Worm (Caenorhabditis elegans) whole organism, late embryonic: ENCODE results near the gene ZK899.6.

Source experiments
- C08G9.2 ChIP-seq: sonication (generic microtip); optimal IDR thresholded peaks from 2 replicates; lab custom pipeline; 2016; ENCODE audit warnings: mild to moderate bottlenecking, missing genetic modification characterization, moderate library complexity, missing compliant biosample characterization
- F13H6.1 ChIP-seq: sonication (generic microtip); optimal IDR thresholded peaks from 2 replicates; lab custom pipeline; 2016; ENCODE audit warnings: missing genetic modification characterization, missing compliant biosample characterization
- T23F11.4 ChIP-seq: fragments of 200-800 bp; sonication (Bioruptor generic); optimal IDR thresholded peaks from 2 replicates; lab custom pipeline; 2018; ENCODE audit warnings: mild to moderate bottlenecking, missing genetic modification characterization, missing compliant biosample characterization
- Y22D7AL.16 ChIP-seq: sonication (generic microtip); optimal IDR thresholded peaks from 2 replicates; lab custom pipeline; 2016; ENCODE audit warnings: missing genetic modification characterization, missing compliant biosample characterization
- ama-1 ChIP-seq: fragments of 150-350 bp; optimal IDR thresholded peaks from 2 replicates; lab custom pipeline; 2014
- ceh-19 ChIP-seq: fragments of 200-800 bp; sonication (Bioruptor generic); optimal IDR thresholded peaks from 2 replicates; lab custom pipeline; 2018; ENCODE audit warnings: mild to moderate bottlenecking, missing genetic modification characterization, missing compliant biosample characterization
- ceh-24 ChIP-seq: sonication (generic microtip); optimal IDR thresholded peaks from 2 replicates; lab custom pipeline; 2016; ENCODE audit warnings: mild to moderate bottlenecking, missing genetic modification characterization, missing compliant biosample characterization
- ceh-34 ChIP-seq: sonication (generic microtip); optimal IDR thresholded peaks from 2 replicates; lab custom pipeline; 2016; ENCODE audit warnings: mild to moderate bottlenecking, missing genetic modification characterization, missing compliant biosample characterization
- ceh-48 ChIP-seq: sonication (generic microtip); optimal IDR thresholded peaks from 2 replicates; lab custom pipeline; 2016; ENCODE audit warnings: missing genetic modification characterization, inconsistent platforms, missing compliant biosample characterization
- che-1 ChIP-seq: sonication (generic microtip); optimal IDR thresholded peaks from 2 replicates; lab custom pipeline; 2016; ENCODE audit warnings: mild to moderate bottlenecking, missing genetic modification characterization, missing compliant biosample characterization
- dmd-4 ChIP-seq: sonication (generic microtip); optimal IDR thresholded peaks from 2 replicates; lab custom pipeline; 2016; ENCODE audit warnings: borderline replicate concordance, missing genetic modification characterization, missing compliant biosample characterization
- elt-2 ChIP-seq: sonication (generic microtip); optimal IDR thresholded peaks from 2 replicates; lab custom pipeline; 2016; ENCODE audit warnings: missing genetic modification reagents, missing genetic modification characterization, missing compliant biosample characterization
- ets-4 ChIP-seq: sonication (generic microtip); optimal IDR thresholded peaks from 2 replicates; lab custom pipeline; 2016; ENCODE audit warnings: missing genetic modification characterization, missing compliant biosample characterization
- eyg-1 ChIP-seq: sonication (generic microtip); optimal IDR thresholded peaks from 2 replicates; lab custom pipeline; 2016; ENCODE audit warnings: missing genotype, missing genetic modification characterization, missing compliant biosample characterization
- fax-1 ChIP-seq: sonication (generic microtip); optimal IDR thresholded peaks from 2 replicates; lab custom pipeline; 2016; ENCODE audit warnings: missing genotype, missing genetic modification characterization, missing compliant biosample characterization
- fkh-6 ChIP-seq: sonication (generic microtip); optimal IDR thresholded peaks from 2 replicates; lab custom pipeline; 2016; ENCODE audit warnings: missing genetic modification characterization, missing compliant biosample characterization
- hlh-13 ChIP-seq: fragments of 200-800 bp; sonication (Bioruptor generic); optimal IDR thresholded peaks from 2 replicates; lab custom pipeline; 2018; ENCODE audit warnings: mild to moderate bottlenecking, missing genetic modification characterization, missing compliant biosample characterization
- hlh-30 ChIP-seq: sonication (generic microtip); optimal IDR thresholded peaks from 2 replicates; lab custom pipeline; 2017; ENCODE audit warnings: antibody characterized with exemption, missing genetic modification characterization, missing compliant biosample characterization; ENCODE audit not compliant: insufficient read depth
- lin-11 ChIP-seq: fragments of 200-800 bp; sonication (Bioruptor generic); optimal IDR thresholded peaks from 2 replicates; lab custom pipeline; 2018; ENCODE audit warnings: mild to moderate bottlenecking, missing genetic modification characterization, missing compliant biosample characterization
- nfya-1 ChIP-seq: sonication (generic microtip); optimal IDR thresholded peaks from 2 replicates; lab custom pipeline; 2017; ENCODE audit warnings: missing genetic modification characterization, mild to moderate bottlenecking, missing compliant biosample characterization, antibody characterized with exemption, moderate library complexity
- npax-4 ChIP-seq: sonication (generic microtip); optimal IDR thresholded peaks from 2 replicates; lab custom pipeline; 2016; ENCODE audit warnings: missing genetic modification characterization, missing compliant biosample characterization
- odd-2 ChIP-seq: sonication (generic microtip); optimal IDR thresholded peaks from 2 replicates; lab custom pipeline; 2017; ENCODE audit warnings: antibody characterized with exemption, mild to moderate bottlenecking, missing genetic modification characterization, missing compliant biosample characterization
- pag-3 ChIP-seq: sonication (generic microtip); optimal IDR thresholded peaks from 2 replicates; lab custom pipeline; 2016; ENCODE audit warnings: missing compliant biosample characterization, missing genetic modification characterization, borderline replicate concordance
- pat-9 ChIP-seq: fragments of 200-800 bp; sonication (Bioruptor generic); optimal IDR thresholded peaks from 2 replicates; lab custom pipeline; 2018; ENCODE audit warnings: mild to moderate bottlenecking, missing genetic modification characterization, moderate library complexity, missing compliant biosample characterization
- pha-2 ChIP-seq: sonication (generic microtip); optimal IDR thresholded peaks from 2 replicates; lab custom pipeline; 2017; ENCODE audit warnings: mild to moderate bottlenecking, missing genetic modification characterization, missing compliant biosample characterization
- rnt-1 ChIP-seq: sonication (generic microtip); optimal IDR thresholded peaks from 2 replicates; lab custom pipeline; 2016; ENCODE audit warnings: missing genetic modification characterization, missing compliant biosample characterization
- sdc-2 ChIP-seq: sonication (generic microtip); optimal IDR thresholded peaks from 2 replicates; lab custom pipeline; 2016; ENCODE audit warnings: missing genotype, missing genetic modification characterization, missing compliant biosample characterization
- sox-2 ChIP-seq: fragments of 200-800 bp; sonication (Bioruptor generic); IDR thresholded peaks from 2 replicates; pipeline ENCODE4 v1.3.6; 2022; ENCODE audit warnings: missing genetic modification reagents, missing genetic modification characterization, missing compliant biosample characterization
- tbx-2 ChIP-seq: sonication (generic microtip); optimal IDR thresholded peaks from 2 replicates; lab custom pipeline; 2016; ENCODE audit warnings: missing genetic modification characterization, missing compliant biosample characterization
- tbx-7 ChIP-seq: sonication (generic microtip); optimal IDR thresholded peaks from 2 replicates; lab custom pipeline; 2016; ENCODE audit warnings: missing genotype, missing genetic modification characterization, missing compliant biosample characterization
- unc-42 ChIP-seq: sonication (generic microtip); optimal IDR thresholded peaks from 2 replicates; lab custom pipeline; 2016; ENCODE audit warnings: missing genotype, missing genetic modification characterization, missing compliant biosample characterization
- ztf-16 ChIP-seq: sonication (generic microtip); optimal IDR thresholded peaks from 2 replicates; lab custom pipeline; 2017; ENCODE audit warnings: missing genetic modification characterization, missing compliant biosample characterization

ZK899.6 gene

ce11 chrX:9443871-9444270 lies 19.3 kb upstream of the ZK899.6 start:
- TF ChIP-seq F13H6.1 (tag; lab: Kevin White, UChicago) = no peak
- TF ChIP-seq che-1 (tag; lab: Kevin White, UChicago) = no peak
- peak; percentile 57 for TF ChIP-seq unc-42 (tag; lab: Kevin White, UChicago)
- no peak for TF ChIP-seq pag-3 (tag; lab: Kevin White, UChicago)
- TF ChIP-seq Y22D7AL.16 (tag; lab: Kevin White, UChicago) = no peak

ce11 chrX:9446177-9446694 lies 16.9 kb upstream of the ZK899.6 start, which contains the start of gene ZK899.1:
Gene ZK899.1, plus strand, starts transcription at chrX:9446644.
- TF ChIP-seq elt-2 (tag; lab: Kevin White, UChicago) (peak; percentile 49), npax-4 (tag; lab: Kevin White, UChicago) (no peak)

- TF ChIP-seq ceh-24 (no peak), dmd-4 (tag; lab: Kevin White, UChicago) (no peak), fkh-6 (tag; lab: Kevin White, UChicago) (no peak), ceh-19 (GFP tag; lab: Kevin White, UChicago) (no peak), pat-9 (no peak), hlh-30 (tag; lab: Kevin White, UChicago) (no peak), tbx-2 (tag; lab: Kevin White, UChicago) (no peak)
Measured at ce11 chrX:9449330-9449729, 13.8 kb upstream of the ZK899.6 start, which contains the start of gene ZK899.7. Gene ZK899.7, minus strand, starts transcription at chrX:9449430.

ce11 chrX:9451944-9452453 lies 11.1 kb upstream of the ZK899.6 start, which contains the start of gene ZK899.2:
Gene ZK899.2, minus strand, starts transcription at chrX:9451994.
- TF ChIP-seq pha-2 (tag; lab: Kevin White, UChicago) (no peak), sdc-2 (tag; lab: Kevin White, UChicago) (no peak)

- TF ChIP-seq elt-2 (tag; lab: Kevin White, UChicago) (peak; percentile 63), lin-11 (no peak)
Measured at ce11 chrX:9452483-9453198, 10.5 kb upstream of the ZK899.6 start, which contains the start of gene ZK899.3. Gene ZK899.3, plus strand, starts transcription at chrX:9453148.

- TF ChIP-seq che-1 (tag; lab: Kevin White, UChicago) (no peak), Y22D7AL.16 (tag; lab: Kevin White, UChicago) (no peak), eyg-1 (no peak), ets-4 (tag; lab: Kevin White, UChicago) (no peak), ceh-34 (no peak), lin-11 (no peak), T23F11.4 (no peak), C08G9.2 (tag; lab: Kevin White, UChicago) (no peak), ztf-16 (no peak), tbx-7 (tag; lab: Kevin White, UChicago) (no peak), fax-1 (tag; lab: Kevin White, UChicago) (no peak), ama-1 (lab: Kevin White, UChicago) (no peak), odd-2 (no peak), npax-4 (tag; lab: Kevin White, UChicago) (no peak), ceh-48 (tag; lab: Kevin White, UChicago) (no peak), sox-2 (GFP tag; lab: Robert Waterston, UW) (no peak), pat-9 (no peak), rnt-1 (tag; lab: Kevin White, UChicago) (no peak), hlh-13 (GFP tag; lab: Kevin White, UChicago) (no peak), nfya-1 (tag; lab: Kevin White, UChicago) (no peak)
Measured at ce11 chrX:9456579-9456978, 6.6 kb upstream of the ZK899.6 start.
